Worm (Caenorhabditis elegans): Measurements from ENCODE around the gene F09G8.7.

DNA sequence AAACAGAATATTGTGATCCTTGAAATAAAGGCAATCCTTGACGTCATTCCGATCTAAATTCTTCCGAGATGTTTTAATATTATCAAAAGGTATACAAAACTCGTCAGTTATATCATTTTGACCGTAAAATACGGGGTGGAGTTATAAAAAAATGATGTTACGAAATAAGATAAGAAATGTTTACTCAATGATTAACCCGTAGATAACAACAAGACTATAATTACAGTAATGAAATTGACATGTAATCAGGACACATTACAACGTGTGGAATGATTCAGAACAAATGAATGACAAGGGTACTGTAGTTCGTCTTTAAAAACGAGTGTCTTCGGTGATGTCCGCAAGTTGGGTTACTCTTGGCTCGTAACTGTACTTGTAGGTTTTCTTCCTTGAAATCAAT, 30.3 kb downstream of the F09G8.7 start, which contains the start of gene tsp-2:
- TF ChIP-seq ztf-29 (GFP tag; IDR thresholded peaks at IDR 0.05) (no peak), flt-1 (GFP tag; IDR thresholded peaks at IDR 0.05) (no peak), klf-2 (GFP tag; conservative IDR thresholded peaks at IDR 0.05) (no peak), T22C8.4 (GFP tag; IDR thresholded peaks at IDR 0.05) (no peak), med-1 (GFP tag; optimal IDR thresholded peaks at IDR 0.05; ENCODE audit: insufficient read depth) (no peak), ztf-23 (GFP tag; IDR thresholded peaks at IDR 0.05) (no peak), ref-1 (GFP tag; conservative IDR thresholded peaks at IDR 0.05) (no peak), tab-1 (GFP tag; IDR thresholded peaks at IDR 0.05) (no peak), cog-1 (tag; optimal IDR thresholded peaks at IDR 0.05) (no peak)

All from whole organism, midembryonic.